Fruit fly (Drosophila melanogaster) S2 (cell line): ENCODE data around the gene CG34452.

Experiments
- CG8478 ChIP-seq: fragments of >200 bp; optimal IDR thresholded peaks from 2 replicates; lab custom pipeline; 2018
- CTCF ChIP-seq, 2 experiments: fragments of >200 bp; optimal IDR thresholded peaks; 2 replicates each; lab custom pipeline; 2018

The CG34452 gene

DNA sequence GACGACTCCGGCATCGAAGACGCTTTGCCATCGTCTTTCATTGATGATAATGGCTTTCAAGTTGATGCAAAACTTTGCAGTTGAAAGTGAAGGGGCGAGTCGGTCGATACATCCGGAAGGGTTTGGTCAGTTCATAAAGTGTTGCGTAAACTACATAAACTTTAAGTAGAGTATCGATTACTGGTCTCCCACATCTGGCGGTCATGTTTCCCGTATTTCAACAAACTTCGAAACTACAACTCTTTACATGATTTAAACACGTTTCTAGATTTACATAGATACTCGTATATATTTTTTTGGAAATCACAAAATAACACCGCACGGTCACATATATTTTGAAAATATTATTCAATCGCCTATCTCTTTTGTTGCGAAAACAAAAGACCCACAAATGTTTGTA, at the start of gene CG34452:
Gene CG34452, minus strand, starts transcription at position 101 of the 400 bp plus-strand sequence.
- TF ChIP-seq CG8478 (lab: Kevin White, UChicago) (no peak), CTCF (optimal IDR thresholded peaks at IDR 0.05; lab: Kevin White, UChicago) (no peak)

DNA sequence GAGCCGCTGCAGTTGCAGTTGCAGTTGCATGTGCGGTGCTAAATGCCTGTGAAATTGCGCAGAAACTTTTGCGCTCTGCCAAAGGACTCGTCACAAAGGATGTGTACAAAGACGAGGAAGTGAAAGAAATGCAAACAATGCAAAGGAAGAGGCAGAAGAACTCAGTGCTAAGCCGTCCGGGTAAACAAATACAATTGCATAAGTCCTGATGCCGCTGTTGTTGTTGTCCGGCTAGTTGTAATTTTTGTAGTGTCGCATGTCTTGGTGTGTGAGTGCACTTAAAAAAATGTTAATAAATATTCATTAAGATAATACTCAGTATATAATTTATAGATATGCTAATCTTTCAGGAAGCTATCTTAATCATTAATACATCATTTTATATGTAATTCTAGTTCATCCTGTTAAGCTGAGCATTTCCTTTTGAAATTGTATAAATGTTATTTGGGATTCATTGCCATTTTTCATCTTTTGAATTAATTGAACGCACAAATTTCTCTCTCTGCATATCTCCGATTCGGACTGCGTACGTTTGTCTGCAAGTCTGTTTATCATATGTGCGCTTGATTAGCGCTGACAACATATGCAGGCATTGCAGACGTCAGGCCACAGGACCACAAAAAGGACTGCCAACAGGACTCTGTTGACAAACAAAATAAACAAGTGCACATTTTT, 44.3 kb upstream of the CG34452 start:
- no peak for TF ChIP-seq CG8478 (lab: Kevin White, UChicago)
- no peak for TF ChIP-seq CTCF (optimal IDR thresholded peaks at IDR 0.05; lab: Kevin White, UChicago)

DNA sequence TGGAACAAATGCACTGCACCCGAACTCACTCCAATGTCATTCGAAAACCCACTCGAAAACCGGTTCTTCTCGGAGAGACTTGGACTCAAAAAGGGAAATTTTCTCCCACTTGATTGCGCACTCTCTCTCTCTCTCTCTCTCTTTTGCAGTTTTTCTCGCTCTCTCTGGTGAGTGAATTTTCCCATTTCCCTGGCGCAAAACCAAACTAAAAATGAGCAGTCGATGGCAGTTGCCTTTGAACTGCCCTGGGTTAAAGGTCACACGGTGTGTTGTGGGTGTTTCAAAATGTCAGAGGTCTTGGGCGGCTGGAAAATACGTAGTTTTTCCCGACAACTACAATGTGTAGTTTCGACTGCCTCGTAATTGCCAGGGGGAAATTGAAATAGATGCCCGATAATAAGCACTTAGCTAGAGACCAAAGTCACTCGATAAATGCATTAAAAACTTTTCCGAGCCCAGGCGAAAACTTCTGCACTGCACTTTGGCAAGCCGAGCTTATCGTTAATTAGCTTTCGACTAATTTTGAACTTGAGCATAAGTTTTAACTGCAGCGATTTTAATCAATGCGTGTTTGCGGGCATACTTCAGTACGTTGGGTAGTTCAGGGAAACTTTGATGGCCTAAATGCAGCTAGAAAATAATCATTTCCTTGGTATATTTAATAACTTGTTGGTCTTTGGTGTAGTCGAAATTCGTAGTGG, 41.8 kb upstream of the CG34452 start:
- TF ChIP-seq CG8478 (lab: Kevin White, UChicago) (no peak), CTCF (optimal IDR thresholded peaks at IDR 0.05; lab: Kevin White, UChicago) (no peak)

DNA sequence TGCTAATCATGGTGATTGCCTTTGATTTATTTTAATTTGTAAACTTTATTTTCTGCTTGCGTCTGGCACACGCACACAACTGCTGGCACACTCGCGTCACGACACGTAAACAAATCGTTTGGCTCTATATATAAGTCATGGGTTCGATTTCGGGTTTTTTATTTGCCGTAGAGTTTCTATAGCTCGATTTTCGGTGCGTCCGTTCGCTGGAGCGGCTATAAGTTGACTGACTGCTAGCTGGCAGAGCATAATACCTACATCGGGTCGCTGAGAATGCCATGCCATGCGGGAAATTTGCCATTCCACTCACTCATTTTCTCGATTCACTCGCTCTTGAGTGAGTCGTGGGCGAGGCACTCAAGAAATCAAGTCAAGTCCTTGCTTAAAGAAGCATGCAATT, 40.5 kb upstream of the CG34452 start, which contains the start of gene comm:
Gene comm, minus strand, starts transcription at position 236 of the 400 bp plus-strand sequence.
- TF ChIP-seq CTCF (optimal IDR thresholded peaks at IDR 0.05; lab: Kevin White, UChicago) (no peak), CG8478 (lab: Kevin White, UChicago) (no peak)

DNA sequence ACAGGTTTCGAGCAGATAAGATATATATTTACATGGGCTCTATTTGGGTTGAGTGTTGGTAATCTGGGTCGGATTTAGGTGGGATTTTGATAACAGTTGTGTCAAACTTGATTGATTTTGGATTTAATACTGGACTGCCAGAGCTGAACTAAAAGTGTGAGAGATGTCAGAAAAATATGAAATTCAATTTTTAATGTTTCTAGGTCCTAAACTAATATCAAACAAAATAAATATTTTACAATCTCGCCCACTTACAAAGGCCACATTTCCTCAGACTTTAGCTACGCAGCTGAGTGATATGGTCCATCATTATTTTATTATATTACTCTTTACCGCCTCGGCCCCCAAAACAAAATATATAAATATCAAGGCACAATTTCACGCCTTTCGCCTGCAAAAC, 39.1 kb upstream of the CG34452 start:
- no peak for TF ChIP-seq CG8478 (lab: Kevin White, UChicago)
- no peak for TF ChIP-seq CTCF (optimal IDR thresholded peaks at IDR 0.05; lab: Kevin White, UChicago)

DNA sequence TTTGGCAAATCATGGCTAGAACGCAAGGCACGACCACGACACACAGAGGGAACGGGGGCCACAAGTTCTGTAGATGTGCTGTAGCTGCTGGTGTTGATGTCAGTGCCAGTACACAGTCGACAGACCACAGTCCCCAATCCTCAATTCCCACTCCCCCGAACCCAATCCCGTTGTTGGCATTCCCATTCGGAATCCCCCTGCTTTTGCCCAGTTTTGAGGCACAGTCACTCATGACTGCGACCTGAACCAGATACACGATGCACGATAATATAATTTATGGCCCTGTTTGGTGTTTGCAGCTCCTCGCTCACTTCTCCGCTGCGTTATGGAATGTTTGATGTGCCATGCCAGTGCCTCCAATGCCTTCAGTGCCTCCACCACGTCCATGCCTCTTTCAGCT, 33.2 kb upstream of the CG34452 start:
- TF ChIP-seq CG8478 (lab: Kevin White, UChicago) (no peak), CTCF (optimal IDR thresholded peaks at IDR 0.05; lab: Kevin White, UChicago) (no peak)

DNA sequence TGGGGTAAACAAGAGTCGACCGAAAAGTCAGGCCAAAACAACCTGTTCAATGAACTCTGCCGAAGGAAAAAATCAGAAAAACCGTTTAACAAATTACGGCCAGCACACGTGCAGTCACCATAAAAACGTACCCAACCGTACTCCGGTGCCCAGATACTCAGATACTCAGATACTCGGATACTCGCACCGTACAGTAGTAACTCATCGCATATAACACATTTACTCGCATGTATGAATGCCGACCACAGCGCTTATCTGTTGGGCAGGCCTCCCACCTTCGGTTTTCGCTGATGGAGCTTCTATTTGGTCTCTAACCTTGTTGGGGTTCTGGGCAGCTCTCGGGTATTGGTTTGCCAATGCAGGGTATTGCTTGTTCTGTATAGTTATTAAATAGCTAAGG, 32.5 kb upstream of the CG34452 start:
- no peak for TF ChIP-seq CG8478 (lab: Kevin White, UChicago)
- no peak for TF ChIP-seq CTCF (optimal IDR thresholded peaks at IDR 0.05; lab: Kevin White, UChicago)

DNA sequence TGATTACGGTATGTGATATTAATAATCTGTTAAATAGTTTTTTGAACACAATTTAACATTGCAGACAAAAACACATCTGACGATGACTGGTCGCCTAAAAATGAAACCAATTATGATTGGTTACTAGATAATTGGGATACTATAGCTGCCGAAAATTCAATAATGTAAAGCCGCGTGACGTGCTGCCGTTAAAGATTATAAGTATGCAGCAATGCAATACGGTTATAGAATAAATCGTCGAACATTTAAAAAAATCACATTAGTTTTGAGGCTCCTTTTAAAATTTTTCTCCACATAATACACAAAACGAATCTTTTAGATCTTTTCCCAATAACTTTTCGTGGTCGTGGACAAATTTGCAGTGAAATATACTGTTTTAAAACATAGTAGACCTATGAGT, 29.8 kb upstream of the CG34452 start, which contains the start of gene CG42570:
Gene CG42570, plus strand, starts transcription at position 301 of the 400 bp plus-strand sequence.
- TF ChIP-seq CTCF (optimal IDR thresholded peaks at IDR 0.05; lab: Kevin White, UChicago) (no peak), CG8478 (lab: Kevin White, UChicago) (no peak)

DNA sequence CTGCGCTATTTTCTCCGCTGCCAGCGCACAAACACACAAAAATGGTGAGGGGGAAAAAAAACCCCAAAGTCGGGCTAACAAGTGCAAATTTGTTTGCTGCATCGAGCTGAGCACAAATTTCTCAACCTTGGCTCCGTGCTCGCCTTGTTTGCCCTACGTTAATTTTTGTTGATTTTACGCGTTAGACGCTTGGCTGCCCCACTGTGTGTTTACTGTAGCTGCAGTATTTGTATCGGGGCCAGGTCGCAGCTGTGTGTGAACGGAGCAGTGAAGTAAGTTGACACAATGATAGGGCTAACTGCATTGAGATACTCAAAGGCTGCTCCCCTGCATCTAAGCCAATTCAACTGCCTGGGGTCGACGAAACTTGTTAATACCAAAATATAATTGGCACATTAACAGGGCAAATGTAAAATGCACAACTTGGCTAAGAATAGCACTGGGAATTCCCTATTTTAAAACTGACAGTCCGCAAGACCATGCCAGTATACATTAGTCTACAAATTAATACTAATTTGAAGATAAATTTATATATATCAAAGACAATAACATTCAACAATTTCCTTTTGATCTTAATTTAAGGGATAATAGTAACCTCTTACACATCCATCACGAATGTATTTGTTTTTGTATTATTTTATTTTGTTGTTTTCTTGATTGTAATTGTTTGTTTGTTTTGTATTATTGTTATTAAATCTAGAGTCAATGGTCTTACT, 28.2 kb upstream of the CG34452 start, which contains the start of gene CG42571:
Gene CG42571, plus strand, starts transcription at position 666 of the 716 bp plus-strand sequence.
- TF ChIP-seq CTCF (optimal IDR thresholded peaks at IDR 0.05; lab: Kevin White, UChicago) (no peak), CG8478 (lab: Kevin White, UChicago) (no peak)

DNA sequence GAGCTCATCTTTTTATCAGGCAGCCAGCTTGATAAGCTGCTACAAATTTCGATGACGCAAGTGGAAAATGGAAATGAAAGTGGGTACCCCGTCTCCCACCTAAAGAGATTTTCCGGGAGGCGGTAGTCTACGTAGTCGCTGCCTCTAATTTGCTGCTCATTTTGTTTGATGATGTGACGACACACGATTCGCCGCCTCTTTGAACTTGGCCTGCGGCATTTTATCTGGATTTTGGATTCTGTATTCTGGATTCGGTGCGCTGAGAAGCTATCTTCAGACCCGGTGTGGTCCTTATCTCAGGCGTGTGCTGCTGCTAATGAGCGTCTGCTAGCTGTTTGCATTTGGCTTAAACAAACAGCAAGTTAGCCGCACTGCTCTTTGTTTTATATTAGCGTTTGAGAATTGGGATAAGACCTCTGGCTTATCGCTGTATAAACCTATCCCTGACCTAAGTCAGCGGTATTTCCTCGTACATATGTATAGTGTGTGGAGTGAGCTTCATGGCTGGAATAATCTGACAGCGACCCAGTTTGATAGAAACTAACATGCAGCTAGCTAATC, 26.3 kb upstream of the CG34452 start:
- TF ChIP-seq CTCF (optimal IDR thresholded peaks at IDR 0.05; lab: Kevin White, UChicago): no peak
- TF ChIP-seq CG8478 (lab: Kevin White, UChicago): no peak

DNA sequence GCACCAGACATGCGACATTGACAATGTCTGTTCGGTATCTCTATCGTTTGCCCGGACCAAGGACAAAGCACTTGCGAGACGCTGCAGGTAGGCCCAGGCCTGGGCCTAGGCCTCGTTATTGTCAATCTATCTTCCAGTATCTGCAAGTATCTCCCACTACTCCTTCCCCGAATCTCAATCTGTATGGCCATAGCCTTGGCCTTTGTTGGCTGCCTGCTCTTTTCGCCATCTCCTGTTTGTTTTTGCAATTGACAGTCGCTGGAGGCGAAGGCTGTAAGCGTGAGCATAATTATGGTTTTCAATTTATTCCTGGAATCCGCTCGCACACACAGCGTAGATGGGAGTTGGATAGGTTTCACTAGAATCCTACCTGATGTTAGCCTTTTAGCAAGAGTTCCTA, 24.4 kb upstream of the CG34452 start:
- TF ChIP-seq CTCF (optimal IDR thresholded peaks at IDR 0.05; lab: Kevin White, UChicago) (no peak), CG8478 (lab: Kevin White, UChicago) (no peak)

DNA sequence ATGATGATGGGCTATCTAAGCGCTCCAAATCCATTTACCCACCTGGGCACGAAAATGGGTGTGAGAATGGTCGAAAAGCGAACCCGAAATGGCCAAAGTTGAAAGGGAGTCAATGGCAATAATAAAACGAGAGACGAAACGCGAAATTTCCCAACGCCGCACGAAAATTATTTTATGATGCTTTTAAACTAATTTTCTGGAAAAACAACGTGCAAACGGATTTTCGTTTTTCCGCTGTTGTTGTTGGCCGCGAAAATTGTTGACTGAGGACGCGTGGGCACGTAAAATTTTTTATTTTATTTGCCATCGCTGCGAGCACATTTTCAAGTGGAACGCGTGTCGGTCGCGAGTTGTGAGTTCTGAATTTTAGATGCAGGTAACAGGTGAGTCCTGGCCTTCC, 23.5 kb upstream of the CG34452 start:
- no peak for TF ChIP-seq CG8478 (lab: Kevin White, UChicago)
- TF ChIP-seq CTCF (optimal IDR thresholded peaks at IDR 0.05; lab: Kevin White, UChicago): no peak

DNA sequence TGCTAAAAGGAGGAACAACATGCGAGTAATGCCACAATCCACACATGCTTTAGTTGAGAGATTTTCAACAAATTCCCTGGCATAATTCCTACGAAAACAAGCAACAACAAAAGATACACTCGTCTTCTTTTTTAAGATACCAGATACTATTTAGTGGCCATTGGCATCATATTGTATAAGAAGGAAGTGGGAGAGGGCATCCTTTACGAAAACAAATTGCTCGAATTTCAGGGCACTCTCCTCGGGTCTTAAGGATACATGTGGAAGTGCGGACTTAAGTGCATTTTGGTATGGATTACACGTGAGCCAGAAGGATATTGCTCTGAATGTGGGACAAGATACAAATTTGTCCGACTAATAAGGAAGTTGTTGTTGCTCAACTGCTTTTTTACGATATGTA, 22.4 kb upstream of the CG34452 start:
- TF ChIP-seq CTCF (optimal IDR thresholded peaks at IDR 0.05; lab: Kevin White, UChicago) (no peak), CG8478 (lab: Kevin White, UChicago) (no peak)

DNA sequence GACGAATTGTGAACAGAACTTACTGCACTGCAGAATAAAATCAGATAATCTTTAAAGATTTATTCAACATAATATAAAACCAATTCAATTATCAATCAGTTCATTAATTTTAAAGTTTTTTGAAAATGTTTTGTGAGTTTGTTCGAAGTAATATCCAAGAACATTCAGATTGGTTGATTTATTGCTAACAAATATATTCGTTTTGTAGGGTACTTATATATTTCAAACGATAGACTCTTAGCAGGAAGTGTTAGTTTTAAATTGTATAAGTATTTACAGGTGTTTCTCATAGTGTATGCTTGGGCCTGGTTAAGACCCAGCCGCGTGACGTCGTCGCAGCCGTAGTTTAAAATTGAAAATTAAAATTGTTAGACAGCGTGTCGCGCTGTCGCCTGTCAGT, 20.9 kb upstream of the CG34452 start:
- TF ChIP-seq CG8478 (lab: Kevin White, UChicago): no peak

DNA sequence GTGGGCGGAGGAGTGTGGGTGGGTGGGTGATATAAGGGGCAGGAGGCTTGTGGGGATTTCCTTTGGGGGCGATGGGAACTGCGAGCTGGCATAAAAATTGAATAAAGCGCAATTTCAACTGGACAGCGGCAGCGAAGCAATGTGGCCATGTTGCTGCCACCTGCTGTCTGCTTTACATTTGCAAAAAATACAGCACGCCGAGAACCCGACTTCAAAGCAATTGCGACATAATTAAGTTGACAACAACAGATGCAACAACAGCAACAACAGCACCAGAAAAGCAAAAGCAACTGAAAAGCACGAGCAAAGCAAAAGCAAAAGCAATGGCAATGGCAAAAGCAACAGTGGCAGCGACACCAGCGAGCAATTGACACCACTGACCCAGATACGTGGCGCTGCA, 20.5 kb upstream of the CG34452 start:
- TF ChIP-seq CG8478 (lab: Kevin White, UChicago) (no peak), CTCF (optimal IDR thresholded peaks at IDR 0.05; lab: Kevin White, UChicago) (no peak)
